Fruit fly (Drosophila melanogaster): ENCODE measurements around the gene Cyp28d2.

DNA sequence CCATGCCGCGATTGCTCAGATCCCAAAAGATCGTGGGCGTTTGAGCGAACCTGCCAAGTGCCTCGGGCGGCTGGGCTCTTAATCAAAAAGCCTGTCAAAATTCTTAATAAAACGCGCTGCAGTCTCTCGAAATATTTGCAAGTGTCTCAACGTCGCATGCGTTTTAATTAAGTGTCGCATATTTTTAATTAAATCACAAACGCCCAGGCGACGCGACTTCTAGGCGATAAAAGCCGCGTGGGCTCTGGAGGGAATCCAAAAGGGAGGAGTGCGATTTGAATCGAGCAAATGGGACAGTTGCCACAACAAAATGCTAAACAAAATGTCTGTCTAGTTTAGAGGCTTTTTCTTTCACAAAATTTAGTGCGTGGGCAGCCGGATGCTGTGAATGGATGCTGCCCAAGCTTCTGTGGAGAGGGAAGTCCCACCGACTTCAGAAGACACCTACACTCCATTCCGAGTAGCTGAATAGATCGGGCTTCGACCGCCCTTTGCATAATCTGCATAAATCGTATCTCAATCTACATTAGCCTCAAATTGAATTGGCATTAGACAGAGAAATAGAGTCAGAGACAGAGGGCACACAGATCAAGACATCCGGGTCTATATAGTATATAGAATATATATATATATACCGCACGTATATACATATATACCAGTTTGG, 20.0 kb downstream of the Cyp28d2 start:
- TF ChIP-seq fru (GFP tag; optimal IDR thresholded peaks at IDR 0.05) = no peak
- no peak for TF ChIP-seq Hr83 (GFP tag; optimal IDR thresholded peaks at IDR 0.05; ENCODE audit: poor library complexity, severe bottlenecking)
- TF ChIP-seq usp (GFP tag; optimal IDR thresholded peaks at IDR 0.05) = no peak
- no peak for TF ChIP-seq pan (optimal IDR thresholded peaks at IDR 0.05)
- TF ChIP-seq Dfd (GFP tag; optimal IDR thresholded peaks at IDR 0.05) = no peak

Measured in whole organism, wandering third instar larva.